Fruit fly (Drosophila melanogaster): ENCODE results near the gene Syx8.
A peak's percentile ranks its signal among the peaks of the same experiment; 100 is the strongest.

Syx8 gene

dm6 chr3L:16635566-16636210, 48.8 kb upstream of the Syx8 start (continued):
- TF ChIP-seq CG3032 (tag; optimal IDR thresholded peaks at IDR 0.05) (no peak), Eip75B (GFP tag; optimal IDR thresholded peaks at IDR 0.05) (no peak), Hr39 (GFP tag; optimal IDR thresholded peaks at IDR 0.05) (no peak), CG8119 (GFP tag; IDR thresholded peaks at IDR 0.05) (no peak), CG16779 (tag; optimal IDR thresholded peaks at IDR 0.05) (no peak), pdm3 (GFP tag; optimal IDR thresholded peaks at IDR 0.05) (no peak), Eip78C (GFP tag) (peak; percentile 60), OdsH (GFP tag; optimal IDR thresholded peaks at IDR 0.05) (peak; percentile 25), CG31627 (GFP tag; optimal IDR thresholded peaks at IDR 0.05) (no peak), CG11902 (GFP tag; optimal IDR thresholded peaks at IDR 0.05) (no peak), topi (GFP tag; optimal IDR thresholded peaks at IDR 0.05) (peak; percentile 13)

- TF ChIP-seq CG32006 (GFP tag; optimal IDR thresholded peaks at IDR 0.05) (no peak), CG8319 (GFP tag; optimal IDR thresholded peaks at IDR 0.05) (peak; percentile 6), fd85E (GFP tag; optimal IDR thresholded peaks at IDR 0.05) (no peak), vri (GFP tag; optimal IDR thresholded peaks at IDR 0.05) (no peak), svp (GFP tag) (no peak), CG11762 (GFP tag; optimal IDR thresholded peaks at IDR 0.05; ENCODE audit: insufficient read depth) (peak; percentile 16), achi (GFP tag; optimal IDR thresholded peaks at IDR 0.05) (peak; percentile 31), acj6 (GFP tag; optimal IDR thresholded peaks at IDR 0.05) (peak; percentile 35), Ets96B (tag; optimal IDR thresholded peaks at IDR 0.05) (peak; percentile 45), Sox102F (GFP tag; optimal IDR thresholded peaks at IDR 0.05) (no peak), Gug (GFP tag; IDR thresholded peaks at IDR 0.05) (no peak), Eip75B (GFP tag; optimal IDR thresholded peaks at IDR 0.05) (peak; percentile 33), Hr38 (GFP tag; optimal IDR thresholded peaks at IDR 0.05) (no peak), Sox14 (GFP tag; optimal IDR thresholded peaks at IDR 0.05) (peak; percentile 0), Hr4 (GFP tag; optimal IDR thresholded peaks at IDR 0.05) (no peak), Ets21C (GFP tag; optimal IDR thresholded peaks at IDR 0.05) (no peak), CG10669 (GFP tag; optimal IDR thresholded peaks at IDR 0.05) (peak; percentile 23), lz (GFP tag; optimal IDR thresholded peaks at IDR 0.05) (peak; percentile 8), Blimp-1 (GFP tag; optimal IDR thresholded peaks at IDR 0.05) (no peak), salr (GFP tag; optimal IDR thresholded peaks at IDR 0.05) (no peak), CG8632 (GFP tag; optimal IDR thresholded peaks at IDR 0.05) (no peak), CG15336 (GFP tag; IDR thresholded peaks at IDR 0.05) (no peak), CG4318 (GFP tag; optimal IDR thresholded peaks at IDR 0.05) (no peak), topi (GFP tag; optimal IDR thresholded peaks at IDR 0.05) (peak; percentile 34), Lpt (GFP tag; optimal IDR thresholded peaks at IDR 0.05) (no peak), net (GFP tag; optimal IDR thresholded peaks at IDR 0.05) (no peak), dac (GFP tag; optimal IDR thresholded peaks at IDR 0.05) (no peak), spab (GFP tag; optimal IDR thresholded peaks at IDR 0.05) (peak; percentile 16), CG16779 (tag; optimal IDR thresholded peaks at IDR 0.05) (no peak), Smox (GFP tag; optimal IDR thresholded peaks at IDR 0.05) (no peak), CG6854 (GFP tag; optimal IDR thresholded peaks at IDR 0.05) (no peak), Eip93F (GFP tag; optimal IDR thresholded peaks at IDR 0.05) (no peak), CG6163 (GFP tag; IDR thresholded peaks at IDR 0.05) (0 out of 3 replicates have a peak, but pooled peaks have one; percentile 13), CG6792 (GFP tag; optimal IDR thresholded peaks at IDR 0.05) (peak; percentile 29), fkh (GFP tag; optimal IDR thresholded peaks at IDR 0.05) (no peak), CG9139 (GFP tag; optimal IDR thresholded peaks at IDR 0.05) (no peak), CG1621 (tag; optimal IDR thresholded peaks at IDR 0.05) (no peak), CG3032 (tag; optimal IDR thresholded peaks at IDR 0.05) (no peak), ss (GFP tag; optimal IDR thresholded peaks at IDR 0.05) (no peak), CG11902 (GFP tag; optimal IDR thresholded peaks at IDR 0.05) (no peak), CG10631 (GFP tag; optimal IDR thresholded peaks at IDR 0.05) (peak; percentile 28), CG6276 (GFP tag; optimal IDR thresholded peaks at IDR 0.05) (no peak), CG3919 (GFP tag; optimal IDR thresholded peaks at IDR 0.05) (peak; percentile 24), cyc (GFP tag; optimal IDR thresholded peaks at IDR 0.05) (peak; percentile 21)
Observed at dm6 chr3L:16634529-16634928, 47.7 kb upstream of the Syx8 start.

Measured in whole organism, prepupa.